Fruit fly (Drosophila melanogaster): Measurements from ENCODE around the gene CG5149.

- no peak for TF ChIP-seq CG8478 (optimal IDR thresholded peaks at IDR 0.05)
- TF ChIP-seq CTCF (optimal IDR thresholded peaks at IDR 0.05), result no peak
These were observed 46.8 kb upstream of the CG5149 start for dm6 chr2L:7434737-7435356.

Measured in S2 (cell line).